Worm (Caenorhabditis elegans): Measurements from ENCODE around the gene F53C3.3.

Gene F53C3.3

ce11 chrII:3954018-3954417 is 51.4 kb downstream of the F53C3.3 start:
- TF ChIP-seq ceh-28 (tag; optimal IDR thresholded peaks at IDR 0.05) (peak; percentile 26), ceh-82 (tag; optimal IDR thresholded peaks at IDR 0.05) (no peak), R02D3.7 (tag; optimal IDR thresholded peaks at IDR 0.05) (no peak), nhr-12 (tag; optimal IDR thresholded peaks at IDR 0.05) (no peak), ztf-4 (tag; optimal IDR thresholded peaks at IDR 0.05) (no peak), nhr-67 (tag; optimal IDR thresholded peaks at IDR 0.05) (no peak), ama-1 (optimal IDR thresholded peaks at IDR 0.05) (no peak), elt-2 (tag; optimal IDR thresholded peaks at IDR 0.05) (peak; percentile 91), mdl-1 (tag; optimal IDR thresholded peaks at IDR 0.05) (no peak), zag-1 (tag; optimal IDR thresholded peaks at IDR 0.05) (no peak), unc-62 (GFP tag; optimal IDR thresholded peaks at IDR 0.05) (no peak), lin-15B (tag; optimal IDR thresholded peaks at IDR 0.05) (no peak), fkh-2 (tag; optimal IDR thresholded peaks at IDR 0.05) (no peak), pqm-1 (tag; optimal IDR thresholded peaks at IDR 0.05) (peak; percentile 46), pha-4 (tag; optimal IDR thresholded peaks at IDR 0.05) (peak; percentile 20), skn-1 (tag; optimal IDR thresholded peaks at IDR 0.05) (no peak), tbx-2 (tag; optimal IDR thresholded peaks at IDR 0.05) (no peak), ZK546.5 (tag; optimal IDR thresholded peaks at IDR 0.05) (no peak), eor-1 (tag; optimal IDR thresholded peaks at IDR 0.05) (no peak), nhr-25 (tag; optimal IDR thresholded peaks at IDR 0.05) (no peak), nfya-1 (tag; optimal IDR thresholded peaks at IDR 0.05; ENCODE audit: insufficient read depth) (no peak), nhr-11 (tag; optimal IDR thresholded peaks at IDR 0.05) (no peak), nhr-77 (tag; optimal IDR thresholded peaks at IDR 0.05) (no peak), sea-2 (GFP tag; optimal IDR thresholded peaks at IDR 0.05) (no peak), ztf-11 (tag; optimal IDR thresholded peaks at IDR 0.05) (no peak), daf-12 (tag; optimal IDR thresholded peaks at IDR 0.05) (no peak), ceh-16 (tag; optimal IDR thresholded peaks at IDR 0.05) (no peak), elt-1 (tag; optimal IDR thresholded peaks at IDR 0.05) (no peak), nhr-23 (tag; optimal IDR thresholded peaks at IDR 0.05) (no peak), aly-2 (tag; optimal IDR thresholded peaks at IDR 0.05) (no peak), mml-1 (tag; optimal IDR thresholded peaks at IDR 0.05) (no peak), lsy-12 (tag; optimal IDR thresholded peaks at IDR 0.05) (no peak), lin-39 (tag; optimal IDR thresholded peaks at IDR 0.05) (no peak), nhr-237 (tag; optimal IDR thresholded peaks at IDR 0.05) (no peak), jun-1 (tag; optimal IDR thresholded peaks at IDR 0.05) (no peak), fos-1 (tag; optimal IDR thresholded peaks at IDR 0.05) (no peak)

Data from whole organism, L3 larva.